Worm (Caenorhabditis elegans) whole organism, L2 larva: Measurements from ENCODE around the gene svh-1.

Experiments
- mab-5 ChIP-seq: fragments of 150-350 bp; optimal IDR thresholded peaks from 2 replicates; lab custom pipeline; 2014; ENCODE audit warnings: missing biosample characterization, missing genetic modification characterization
- nhr-129 ChIP-seq: fragments of 150-350 bp; optimal IDR thresholded peaks from 2 replicates; lab custom pipeline; 2014; ENCODE audit warnings: missing biosample characterization, missing genetic modification characterization
- nhr-23 ChIP-seq: fragments of 150-350 bp; optimal IDR thresholded peaks from 2 replicates; lab custom pipeline; 2014; ENCODE audit warnings: missing biosample characterization, missing genetic modification reagents, missing genetic modification characterization

DNA sequence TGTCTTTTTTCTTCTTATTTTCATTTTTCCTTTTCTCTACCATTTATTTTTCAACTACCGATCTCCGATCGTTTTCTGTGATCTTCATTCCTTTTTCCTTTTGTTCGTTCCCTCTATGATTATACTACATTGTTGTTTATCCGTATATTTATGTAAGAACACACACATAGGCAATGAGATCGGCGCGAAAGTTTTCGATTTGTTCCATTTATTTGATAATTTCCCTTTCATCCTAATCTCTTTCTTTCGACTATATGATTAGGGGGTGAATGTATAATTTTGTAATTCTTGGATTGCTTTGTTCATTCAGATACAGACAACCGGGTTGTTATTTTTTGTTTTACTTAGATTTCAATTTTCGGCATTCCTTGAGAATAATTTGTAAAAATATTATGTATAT is 32.8 kb upstream of the svh-1 start:
- TF ChIP-seq nhr-129 (no peak), mab-5 (tag; lab: Kevin White, UChicago) (no peak), nhr-23 (tag; lab: Kevin White, UChicago) (no peak)
